Worm (Caenorhabditis elegans) whole organism, early embryonic: ENCODE measurements around the gene F29G9.1.
"Not testable (repeated sequence)": the region's sequence is repeated elsewhere in the genome, so short reads cannot be mapped to it uniquely, and the experiment has no call there.

Source experiments
- flt-1 ChIP-seq: fragments of 200-800 bp; sonication (Bioruptor generic); IDR thresholded peaks from 2 replicates; pipeline ENCODE4 v1.3.6; 2022; ENCODE audit warnings: missing genetic modification characterization, missing compliant biosample characterization
- sea-1 ChIP-seq: fragments of 200-800 bp; sonication (Bioruptor generic); conservative IDR thresholded peaks from 2 replicates; pipeline ENCODE4 v1.3.6; 2022; ENCODE audit warnings: missing genetic modification characterization, missing compliant biosample characterization
- tbx-37 ChIP-seq: fragments of 200-800 bp; sonication (Bioruptor generic); conservative IDR thresholded peaks from 2 replicates; pipeline ENCODE4 v1.3.6; 2022; ENCODE audit warnings: missing genetic modification reagents, missing genetic modification characterization, missing compliant biosample characterization

F29G9.1 gene

ce11 chrV:6069968-6070367 lies 31.1 kb downstream of the F29G9.1 start, which contains the start of gene fbxa-214:
fbxa-214 (minus strand) TSS chrV:6070068.
- not testable (repeated sequence) for TF ChIP-seq flt-1, tbx-37, sea-1 (GFP tag; lab: Robert Waterston, UW)
